Worm (Caenorhabditis elegans): ENCODE data around the gene F45E1.1.

DNA sequence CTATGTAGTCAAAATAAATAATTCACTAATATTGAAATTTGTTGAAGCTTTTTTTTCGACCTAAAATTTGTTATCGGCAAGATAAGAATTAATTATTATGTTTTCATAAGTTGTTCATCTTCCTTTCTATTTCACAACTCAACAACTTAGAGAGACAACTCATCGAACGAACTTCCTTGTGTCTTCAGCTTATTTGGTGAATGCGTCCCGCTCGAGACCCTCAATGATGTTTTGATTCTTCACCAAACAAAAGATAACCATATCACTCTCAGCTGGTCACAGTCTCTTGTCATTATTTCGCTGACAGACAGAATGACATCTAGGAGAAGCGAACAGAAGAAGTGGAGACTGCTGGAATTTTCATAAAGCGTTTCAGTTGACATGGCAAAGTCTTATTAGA is 18.7 kb upstream of the F45E1.1 start:
- no peak for TF ChIP-seq F49E8.2 (tag; optimal IDR thresholded peaks at IDR 0.05; ENCODE audit: borderline replicate concordance)
- no peak for TF ChIP-seq pha-4 (GFP tag; IDR thresholded peaks at IDR 0.05)
- no peak for TF ChIP-seq pha-4 (tag; optimal IDR thresholded peaks at IDR 0.05)
